Fruit fly (Drosophila melanogaster) whole organism, embryonic: ENCODE results near the gene Noc2.
A peak's percentile ranks its signal among the peaks of the same experiment; 100 is the strongest.

Experiments
- Aef1 ChIP-seq: fragments of 200-800 bp; sonication (Bioruptor generic); IDR thresholded peaks from 3 replicates; pipeline ENCODE4 v1.3.6; 2022; ENCODE audit warnings: missing biosample characterization, missing genetic modification characterization
- Atf6 ChIP-seq: fragments of 200-800 bp; sonication (Bioruptor generic); IDR thresholded peaks from 2 replicates; pipeline ENCODE4 v1.3.6; 2022; ENCODE audit warnings: missing biosample characterization, missing genetic modification characterization
- Bgb ChIP-seq: fragments of 200-800 bp; sonication (Bioruptor generic); IDR thresholded peaks from 2 replicates; pipeline ENCODE4 v1.3.6; 2022; ENCODE audit warnings: missing biosample characterization, missing genetic modification characterization; ENCODE audit not compliant: partially characterized antibody
- CG11247 ChIP-seq: fragments of 200-800 bp; sonication (Bioruptor generic); IDR thresholded peaks from 2 replicates; pipeline ENCODE4 v1.3.6; 2022; ENCODE audit warnings: missing biosample characterization, missing genetic modification characterization
- CG11398 ChIP-seq: fragments of 200-800 bp; sonication (Bioruptor generic); optimal IDR thresholded peaks from 2 replicates; lab custom pipeline; 2016; ENCODE audit warnings: missing biosample characterization, missing genetic modification characterization
- CG12155 ChIP-seq: fragments of 200-800 bp; sonication (Bioruptor generic); optimal IDR thresholded peaks from 3 replicates; lab custom pipeline; 2016; ENCODE audit warnings: missing biosample characterization, missing genetic modification characterization
- CG14860 ChIP-seq: fragments of 200-800 bp; sonication (Bioruptor generic); IDR thresholded peaks from 3 replicates; pipeline ENCODE4 v1.3.6; 2022; ENCODE audit warnings: missing biosample characterization, missing genetic modification characterization; ENCODE audit not compliant: partially characterized antibody
- CG15479 ChIP-seq: fragments of 200-800 bp; sonication (Bioruptor generic); optimal IDR thresholded peaks from 3 replicates; lab custom pipeline; 2019; ENCODE audit warnings: missing biosample characterization, mild to moderate bottlenecking, missing genetic modification characterization, moderate library complexity
- CG1832 ChIP-seq: fragments of 200-800 bp; sonication (Bioruptor generic); optimal IDR thresholded peaks from 2 replicates; lab custom pipeline; 2017; ENCODE audit warnings: missing biosample characterization, mild to moderate bottlenecking, missing genetic modification characterization, inconsistent platforms
- CG18476 ChIP-seq: fragments of 200-800 bp; sonication (Bioruptor generic); optimal IDR thresholded peaks from 2 replicates; lab custom pipeline; 2016; ENCODE audit warnings: missing biosample characterization, mild to moderate bottlenecking, missing genetic modification characterization
- CG31224 ChIP-seq: fragments of 200-800 bp; sonication (Bioruptor generic); IDR thresholded peaks from 2 replicates; pipeline ENCODE4 v1.3.6; 2022; ENCODE audit warnings: missing biosample characterization, missing genetic modification characterization
- CG3281 ChIP-seq: fragments of 200-800 bp; sonication (Bioruptor generic); optimal IDR thresholded peaks from 3 replicates; lab custom pipeline; 2017; ENCODE audit warnings: missing biosample characterization, mild to moderate bottlenecking, missing genetic modification characterization
- CG33557 ChIP-seq: fragments of 200-800 bp; sonication (Bioruptor generic); optimal IDR thresholded peaks from 2 replicates; lab custom pipeline; 2019; ENCODE audit warnings: missing biosample characterization, mild to moderate bottlenecking, missing genetic modification characterization, moderate library complexity
- CG4617 ChIP-seq: fragments of 200-800 bp; sonication (Bioruptor generic); optimal IDR thresholded peaks from 3 replicates; lab custom pipeline; 2016; ENCODE audit warnings: missing biosample characterization, missing genetic modification characterization, borderline replicate concordance
- CG5953 ChIP-seq: fragments of 200-800 bp; sonication (Bioruptor generic); IDR thresholded peaks from 2 replicates; pipeline ENCODE4 v1.3.6; 2022; ENCODE audit warnings: missing biosample characterization, missing genetic modification characterization
- CG6272 ChIP-seq: fragments of 200-800 bp; sonication (Bioruptor generic); IDR thresholded peaks from 2 replicates; pipeline ENCODE4 v1.3.6; 2022; ENCODE audit warnings: missing biosample characterization, missing genetic modification characterization
- CG6791 ChIP-seq: fragments of 200-800 bp; sonication (Bioruptor generic); IDR thresholded peaks from 3 replicates; pipeline ENCODE4 v1.3.6; 2022; ENCODE audit warnings: missing biosample characterization, missing genetic modification characterization; ENCODE audit not compliant: partially characterized antibody
- CG8281 ChIP-seq: fragments of 200-800 bp; sonication (Bioruptor generic); optimal IDR thresholded peaks from 2 replicates; lab custom pipeline; 2018; ENCODE audit warnings: missing biosample characterization, mild to moderate bottlenecking, missing genetic modification characterization, moderate library complexity
- Dll ChIP-seq: fragments of 200-800 bp; sonication (Bioruptor generic); IDR thresholded peaks from 4 replicates; pipeline ENCODE4 v1.3.6; 2022; ENCODE audit warnings: missing biosample characterization, missing genetic modification characterization; ENCODE audit not compliant: partially characterized antibody
- Doc3 ChIP-seq: fragments of 200-800 bp; sonication (Bioruptor generic); IDR thresholded peaks from 3 replicates; pipeline ENCODE4 v1.3.6; 2022; ENCODE audit warnings: missing biosample characterization, missing genetic modification characterization; ENCODE audit not compliant: partially characterized antibody
- Dref ChIP-seq: fragments of 200-800 bp; sonication (Bioruptor generic); IDR thresholded peaks from 2 replicates; pipeline ENCODE4 v1.3.6; 2022; ENCODE audit warnings: missing biosample characterization, missing genetic modification characterization
- Fer2 ChIP-seq: fragments of 200-800 bp; sonication (Bioruptor generic); optimal IDR thresholded peaks from 2 replicates; lab custom pipeline; 2018; ENCODE audit warnings: missing biosample characterization, mild to moderate bottlenecking, missing genetic modification characterization, moderate library complexity
- Gug ChIP-seq: fragments of 200-800 bp; sonication (Bioruptor generic); IDR thresholded peaks from 4 replicates; pipeline ENCODE4 v1.3.6; 2022; ENCODE audit warnings: missing biosample characterization, missing genetic modification characterization
- Hand ChIP-seq: fragments of 200-800 bp; sonication (Bioruptor generic); optimal IDR thresholded peaks from 2 replicates; lab custom pipeline; 2017; ENCODE audit warnings: mild to moderate bottlenecking, missing biosample characterization, missing genetic modification reagents, missing genetic modification characterization
- Med ChIP-seq: fragments of 200-800 bp; sonication (Bioruptor generic); peaks from one replicate; lab custom pipeline; 2016; ENCODE audit warnings: missing biosample characterization, missing genetic modification characterization, mild to moderate bottlenecking, inconsistent platforms, moderate library complexity
- Mes4 ChIP-seq: fragments of 200-800 bp; sonication (Bioruptor generic); optimal IDR thresholded peaks from 2 replicates; lab custom pipeline; 2016; ENCODE audit warnings: missing biosample characterization, missing genetic modification characterization
- NFAT ChIP-seq: fragments of 200-800 bp; sonication (Bioruptor generic); IDR thresholded peaks from 2 replicates; pipeline ENCODE4 v1.3.6; 2022; ENCODE audit warnings: missing biosample characterization, missing genetic modification characterization
- Optix ChIP-seq: fragments of 200-800 bp; sonication (Bioruptor generic); IDR thresholded peaks from 3 replicates; pipeline ENCODE4 v1.3.6; 2022; ENCODE audit warnings: missing biosample characterization, missing genetic modification characterization
- Scr ChIP-seq: fragments of 200-800 bp; sonication (Bioruptor generic); IDR thresholded peaks from 2 replicates; pipeline ENCODE4 v1.3.6; 2022; ENCODE audit warnings: missing biosample characterization, missing genetic modification characterization; ENCODE audit not compliant: partially characterized antibody
- Sry-β ChIP-seq: fragments of 200-800 bp; sonication (Bioruptor generic); optimal IDR thresholded peaks from 2 replicates; lab custom pipeline; 2018; ENCODE audit warnings: missing biosample characterization, mild to moderate bottlenecking, missing genetic modification characterization, moderate library complexity
- Sry-δ ChIP-seq: fragments of 200-800 bp; sonication (Bioruptor generic); optimal IDR thresholded peaks from 2 replicates; lab custom pipeline; 2016; ENCODE audit warnings: missing biosample characterization, missing genetic modification characterization
- Ssrp ChIP-seq: fragments of 200-800 bp; sonication (Bioruptor generic); optimal IDR thresholded peaks from 2 replicates; lab custom pipeline; 2018; ENCODE audit warnings: missing biosample characterization, mild to moderate bottlenecking, missing genetic modification characterization, moderate library complexity
- amos ChIP-seq: fragments of 200-800 bp; sonication (Bioruptor generic); IDR thresholded peaks from 2 replicates; pipeline ENCODE4 v1.3.6; 2022; ENCODE audit warnings: missing biosample characterization, missing genetic modification characterization; ENCODE audit not compliant: partially characterized antibody
- az2 ChIP-seq: fragments of 200-800 bp; sonication (Bioruptor generic); optimal IDR thresholded peaks from 3 replicates; lab custom pipeline; 2016; ENCODE audit warnings: missing biosample characterization, missing genetic modification characterization
- chinmo ChIP-seq: fragments of 200-800 bp; sonication (Bioruptor generic); IDR thresholded peaks from 4 replicates; pipeline ENCODE4 v1.3.6; 2022; ENCODE audit warnings: missing biosample characterization, missing genetic modification characterization; ENCODE audit not compliant: partially characterized antibody
- dysf ChIP-seq: fragments of 200-800 bp; sonication (Bioruptor generic); IDR thresholded peaks from 3 replicates; pipeline ENCODE4 v1.3.6; 2022; ENCODE audit warnings: missing biosample characterization, missing genetic modification characterization
- jigr1 ChIP-seq: fragments of 200-800 bp; sonication (Bioruptor generic); IDR thresholded peaks from 3 replicates; pipeline ENCODE4 v1.3.6; 2022; ENCODE audit warnings: missing biosample characterization, missing genetic modification characterization
- jumu ChIP-seq: fragments of 200-800 bp; sonication (Bioruptor generic); optimal IDR thresholded peaks from 3 replicates; lab custom pipeline; 2016; ENCODE audit warnings: missing biosample characterization, missing genetic modification characterization
- knrl ChIP-seq: fragments of 200-800 bp; sonication (Bioruptor generic); IDR thresholded peaks from 3 replicates; pipeline ENCODE4 v1.3.6; 2022; ENCODE audit warnings: missing biosample characterization, missing genetic modification characterization; ENCODE audit not compliant: partially characterized antibody
- nom ChIP-seq: fragments of 200-800 bp; sonication (Bioruptor generic); optimal IDR thresholded peaks from 2 replicates; lab custom pipeline; 2017; ENCODE audit warnings: missing biosample characterization, missing genetic modification characterization, mild to moderate bottlenecking, moderate library complexity, missing genetic modification reagents
- odd ChIP-seq: fragments of 200-800 bp; sonication (Bioruptor generic); optimal IDR thresholded peaks from 2 replicates; lab custom pipeline; 2017; ENCODE audit warnings: missing biosample characterization, mild to moderate bottlenecking, missing genetic modification characterization
- otp ChIP-seq: fragments of 200-800 bp; sonication (Bioruptor generic); IDR thresholded peaks from 3 replicates; pipeline ENCODE4, ENCODE4 v1.3.6; 2022; ENCODE audit warnings: missing biosample characterization, missing genetic modification characterization
- prd ChIP-seq, 3 experiments: fragments of >200 bp in 2 of 3; fragments of 200-800 bp in 1 of 3; sonication (Bioruptor generic) in 1 of 3; optimal IDR thresholded peaks in 2 of 3; IDR thresholded peaks in 1 of 3; 2 replicates in 2 of 3; 3 replicates in 1 of 3; pipeline versions ENCODE4 v1.3.6 to Lab custom; 2017 to 2022; ENCODE audit warnings: missing biosample characterization in 1 of 3, missing genetic modification characterization in 1 of 3
- sna ChIP-seq: fragments of 200-800 bp; sonication (Bioruptor generic); IDR thresholded peaks from 2 replicates; pipeline ENCODE4 v1.3.6; 2022; ENCODE audit warnings: missing biosample characterization, missing genetic modification characterization; ENCODE audit not compliant: partially characterized antibody
- tap ChIP-seq: fragments of 200-800 bp; optimal IDR thresholded peaks from 3 replicates; lab custom pipeline; 2019; ENCODE audit warnings: missing biosample characterization, mild to moderate bottlenecking, missing genetic modification characterization, moderate library complexity
- tup ChIP-seq: fragments of 200-800 bp; sonication (Bioruptor generic); optimal IDR thresholded peaks from 2 replicates; lab custom pipeline; 2016; ENCODE audit warnings: missing biosample characterization, mild to moderate bottlenecking, missing genetic modification characterization, moderate library complexity
- usp ChIP-seq: fragments of >200 bp; optimal IDR thresholded peaks from 2 replicates; lab custom pipeline; 2017; ENCODE audit warnings: missing biosample characterization, missing genetic modification characterization
- vvl ChIP-seq: fragments of 200-800 bp; sonication (Bioruptor generic); IDR thresholded peaks from 2 replicates; pipeline ENCODE4 v1.3.6; 2022; ENCODE audit warnings: missing biosample characterization, missing genetic modification characterization
- zfh2 ChIP-seq: fragments of 200-800 bp; sonication (Bioruptor generic); optimal IDR thresholded peaks from 2 replicates; lab custom pipeline; 2016; ENCODE audit warnings: missing biosample characterization, missing genetic modification characterization

Gene Noc2

dm6 chr2L:21162875-21163274 is 566 bp upstream of the Noc2 start, which contains the start of gene Nbr (continued):
- TF ChIP-seq Optix (GFP tag; lab: Robert Waterston, UW): no peak
- no peak for TF ChIP-seq zfh2 (GFP tag; lab: Kevin White, UChicago)
- TF ChIP-seq Ssrp (tag; lab: Kevin White, UChicago): no peak
- TF ChIP-seq Doc3 (GFP tag; lab: Robert Waterston, UW): 0 out of 3 replicates have a peak, but pooled peaks have one; percentile 33
- 0 out of 2 replicates have a peak, but pooled peaks have one; percentile 7 for TF ChIP-seq vvl (GFP tag; lab: Robert Waterston, UW)
- peak; percentile 44; the same call in 1 of the 2 replicates for TF ChIP-seq NFAT (GFP tag; lab: Robert Waterston, UW)
- TF ChIP-seq az2 (GFP tag; lab: Kevin White, UChicago): no peak
- peak; percentile 27 for TF ChIP-seq CG4617 (GFP tag; lab: Kevin White, UChicago)
- no peak for TF ChIP-seq dysf (GFP tag; lab: Robert Waterston, UW)
- TF ChIP-seq nom (GFP tag; lab: Kevin White, UChicago): no peak
- no peak for TF ChIP-seq CG8281 (tag; lab: Kevin White, UChicago)
- no peak for TF ChIP-seq Sry-β (GFP tag; lab: Kevin White, UChicago)
- TF ChIP-seq tap (tag; lab: Kevin White, UChicago): no peak
- no peak for TF ChIP-seq CG15479 (GFP tag; lab: Kevin White, UChicago)
- no peak for TF ChIP-seq usp (GFP tag; lab: Kevin White, UChicago)
- peak; percentile 72 for TF ChIP-seq Med
- peak; percentile 52 for TF ChIP-seq Bgb
- TF ChIP-seq Mes4 (GFP tag; lab: Kevin White, UChicago): no peak
- peak; percentile 58 for TF ChIP-seq Sry-δ
- TF ChIP-seq CG11247 (GFP tag; lab: Robert Waterston, UW): peak; percentile 36; the same call in 1 of the 2 replicates
- no peak for TF ChIP-seq CG12155 (GFP tag; lab: Kevin White, UChicago)
- 0 out of 3 replicates have a peak, but pooled peaks have one; percentile 16 for TF ChIP-seq otp
- TF ChIP-seq Dref: peak; percentile 72
- TF ChIP-seq Fer2 (tag; lab: Kevin White, UChicago): no peak
- TF ChIP-seq chinmo: peak; percentile 76; the same call in 1 of the 4 replicates
- TF ChIP-seq CG33557: no peak
- TF ChIP-seq CG14860 (GFP tag; lab: Robert Waterston, UW): no peak
- no peak for TF ChIP-seq CG3281 (GFP tag; lab: Kevin White, UChicago)
- no peak for TF ChIP-seq CG31224 (GFP tag; lab: Robert Waterston, UW)
- TF ChIP-seq Gug (GFP tag; lab: Robert Waterston, UW): peak; percentile 51; the same call in 2 of the 4 replicates
- TF ChIP-seq Aef1 (GFP tag; lab: Robert Waterston, UW): no peak
- TF ChIP-seq CG11398: no peak
- TF ChIP-seq CG6272 (GFP tag; lab: Robert Waterston, UW): peak; percentile 46; the same call in 1 of the 2 replicates
- 0 out of 3 replicates have a peak, but pooled peaks have one; percentile 35 for TF ChIP-seq CG6791 (GFP tag; lab: Robert Waterston, UW)
- TF ChIP-seq Atf6 (GFP tag; lab: Robert Waterston, UW): no peak
- no peak for TF ChIP-seq CG18476
- no peak for TF ChIP-seq jumu (GFP tag; lab: Kevin White, UChicago)
- peak; percentile 33; the same call in 2 of the 3 replicates for TF ChIP-seq knrl (GFP tag; lab: Robert Waterston, UW)
- TF ChIP-seq Hand (GFP tag; lab: Kevin White, UChicago): no peak
- no peak for TF ChIP-seq jigr1 (GFP tag; lab: Robert Waterston, UW)
- peak; percentile 67 for TF ChIP-seq Dll (GFP tag; lab: Robert Waterston, UW)
- no peak for TF ChIP-seq odd (GFP tag; lab: Kevin White, UChicago)
- TF ChIP-seq amos (GFP tag; lab: Robert Waterston, UW): peak; percentile 62
- no peak for TF ChIP-seq CG1832 (GFP tag; lab: Kevin White, UChicago)
- peak; percentile 56 for TF ChIP-seq Scr
- TF ChIP-seq sna (GFP tag; lab: Robert Waterston, UW): peak; percentile 54
- no peak for TF ChIP-seq prd (optimal IDR thresholded peaks at IDR 0.05; lab: Kevin White, UChicago)
- TF ChIP-seq prd (GFP tag; IDR thresholded peaks at IDR 0.05; lab: Robert Waterston, UW): no peak
- TF ChIP-seq CG5953: no peak
- no peak for TF ChIP-seq tup
